Worm (Caenorhabditis elegans) whole organism, L4 larva: ENCODE data around the gene K08F9.3.

Experiments used
- hmg-1.1 ChIP-seq: fragments of 200-800 bp; sonication (Bioruptor generic); IDR thresholded peaks from 2 replicates; pipeline ENCODE4 v1.3.6; 2022; ENCODE audit warnings: missing genetic modification reagents, missing genetic modification characterization, missing compliant biosample characterization
- nhr-237 ChIP-seq: sonication (generic microtip); optimal IDR thresholded peaks from 2 replicates; lab custom pipeline; 2017; ENCODE audit warnings: missing biosample characterization, missing genetic modification characterization
- nhr-76 ChIP-seq: fragments of 150-350 bp; optimal IDR thresholded peaks from 2 replicates; lab custom pipeline; 2014; ENCODE audit warnings: missing biosample characterization, missing genetic modification characterization
- rbr-2 ChIP-seq: sonication (generic microtip); optimal IDR thresholded peaks from 2 replicates; lab custom pipeline; 2016; ENCODE audit warnings: missing genotype, missing genetic modification characterization, missing compliant biosample characterization

ce11 chrV:15109260-15109659, 31.1 kb upstream of the K08F9.3 start, which contains the start of gene Y75B12A.2:
- TF ChIP-seq nhr-237 (tag; lab: Kevin White, UChicago) (no peak), hmg-1.1 (no peak), rbr-2 (tag; lab: Kevin White, UChicago) (no peak), nhr-76 (tag; lab: Kevin White, UChicago) (no peak)
